Fruit fly (Drosophila melanogaster): ENCODE results near the gene CG14770.

Gene CG14770

DNA sequence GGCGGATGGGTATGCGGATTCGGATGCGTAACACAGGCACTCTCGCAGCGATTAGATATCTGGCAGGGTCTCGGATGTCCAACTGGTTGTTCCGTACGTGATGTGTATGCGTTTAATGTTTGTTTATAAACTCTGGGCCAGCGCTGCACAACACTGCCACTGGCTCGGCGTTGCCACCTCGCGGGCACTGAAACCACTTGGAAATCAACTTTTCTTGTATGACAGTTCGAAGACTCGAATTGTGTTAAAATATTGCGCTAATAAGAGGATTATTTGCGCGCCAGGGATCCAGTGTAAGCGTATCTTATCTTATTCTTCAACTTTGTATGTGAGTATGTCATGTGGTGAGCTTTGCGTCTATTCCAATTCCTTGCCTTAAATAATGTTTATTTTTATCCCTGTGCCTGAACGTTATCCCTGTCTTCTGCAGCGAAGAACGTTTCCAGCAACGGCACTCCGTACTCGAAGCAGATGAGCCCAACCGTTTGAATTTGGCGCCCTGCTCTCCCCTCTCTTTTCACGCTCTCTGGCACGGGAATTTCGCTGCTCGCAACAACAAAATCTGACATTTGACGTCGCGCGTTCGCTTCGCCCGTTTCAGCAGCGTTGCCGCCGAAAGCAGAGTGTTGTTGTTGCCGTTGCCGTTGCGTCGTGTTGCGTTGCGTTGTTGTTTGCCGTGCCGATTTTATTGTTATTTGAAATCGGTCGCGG lies 11.5 kb downstream of the CG14770 start, which contains the start of the genes CG3719 and CG32813 (continued):
- TF ChIP-seq lov (optimal IDR thresholded peaks at IDR 0.05) (no peak), lov (GFP tag; IDR thresholded peaks at IDR 0.05) (no peak), sens (GFP tag) (peak; percentile 89), bigmax (GFP tag; optimal IDR thresholded peaks at IDR 0.05) (no peak), CG5245 (GFP tag; optimal IDR thresholded peaks at IDR 0.05) (peak; percentile 26), sug (tag; optimal IDR thresholded peaks at IDR 0.05) (peak; percentile 25), sob (GFP tag; IDR thresholded peaks at IDR 0.05) (peak; percentile 57; the same call in 1 of the 2 replicates), CG16813 (GFP tag; IDR thresholded peaks at IDR 0.05; ENCODE audit: partially characterized antibody) (0 out of 3 replicates have a peak, but pooled peaks have one; percentile 28), mam (GFP tag; optimal IDR thresholded peaks at IDR 0.05) (peak; percentile 54), corto (GFP tag; optimal IDR thresholded peaks at IDR 0.05) (no peak), chm (GFP tag; IDR thresholded peaks at IDR 0.05) (peak; percentile 45; the same call in 1 of the 2 replicates), cato (GFP tag; optimal IDR thresholded peaks at IDR 0.05; ENCODE audit: borderline replicate concordance) (no peak), org-1 (GFP tag; optimal IDR thresholded peaks at IDR 0.05) (no peak), Deaf1 (tag; optimal IDR thresholded peaks at IDR 0.05) (peak; percentile 36), Antp (GFP tag; optimal IDR thresholded peaks at IDR 0.05) (peak; percentile 36), CG32767 (GFP tag; IDR thresholded peaks at IDR 0.05) (peak; percentile 61), BtbVII (GFP tag; optimal IDR thresholded peaks at IDR 0.05) (peak; percentile 2), Rfx (GFP tag; IDR thresholded peaks at IDR 0.05) (peak; percentile 60), ac (GFP tag; optimal IDR thresholded peaks at IDR 0.05) (no peak), Sry-δ (GFP tag; optimal IDR thresholded peaks at IDR 0.05) (peak; percentile 52), CG12391 (tag; optimal IDR thresholded peaks at IDR 0.05) (peak; percentile 17), CHES-1-like (GFP tag; optimal IDR thresholded peaks at IDR 0.05) (peak; percentile 32), CG17829 (tag; optimal IDR thresholded peaks at IDR 0.05) (peak; percentile 22), HLH54F (GFP tag; optimal IDR thresholded peaks at IDR 0.05) (peak; percentile 40), schlank (tag; optimal IDR thresholded peaks at IDR 0.05) (no peak), Max (GFP tag; optimal IDR thresholded peaks at IDR 0.05) (peak; percentile 5), CG7271 (tag; optimal IDR thresholded peaks at IDR 0.05) (no peak), Fer1 (GFP tag; optimal IDR thresholded peaks at IDR 0.05) (no peak), wor (GFP tag; IDR thresholded peaks at IDR 0.05) (no peak), stwl (tag; optimal IDR thresholded peaks at IDR 0.05) (peak; percentile 60), emc (GFP tag; optimal IDR thresholded peaks at IDR 0.05) (no peak), gem (tag; optimal IDR thresholded peaks at IDR 0.05) (no peak), CG1603 (tag; optimal IDR thresholded peaks at IDR 0.05) (peak; percentile 72), CG14710 (tag; optimal IDR thresholded peaks at IDR 0.05) (peak; percentile 44), Usf (GFP tag; optimal IDR thresholded peaks at IDR 0.05) (no peak), Opbp (GFP tag; IDR thresholded peaks at IDR 0.05; ENCODE audit: partially characterized antibody) (0 out of 3 replicates have a peak, but pooled peaks have one; percentile 22), repo (GFP tag; optimal IDR thresholded peaks at IDR 0.05) (no peak), CTCF (GFP tag; optimal IDR thresholded peaks at IDR 0.05) (peak; percentile 32), CG15601 (tag; optimal IDR thresholded peaks at IDR 0.05) (no peak), CG11398 (GFP tag; optimal IDR thresholded peaks at IDR 0.05) (no peak), Pdp1 (GFP tag; optimal IDR thresholded peaks at IDR 0.05) (peak; percentile 15 to 19), ems (GFP tag; optimal IDR thresholded peaks at IDR 0.05) (peak; percentile 42), CG2120 (GFP tag; optimal IDR thresholded peaks at IDR 0.05) (peak; percentile 72), yki (optimal IDR thresholded peaks at IDR 0.05) (no peak), nom (GFP tag; optimal IDR thresholded peaks at IDR 0.05) (no peak), CG5180 (GFP tag; optimal IDR thresholded peaks at IDR 0.05) (peak; percentile 89), CG32532 (GFP tag; IDR thresholded peaks at IDR 0.05) (peak; percentile 46; the same call in 1 of the 2 replicates), kay (GFP tag; optimal IDR thresholded peaks at IDR 0.05) (peak; percentile 29), CG16863 (GFP tag; optimal IDR thresholded peaks at IDR 0.05) (peak; percentile 8), CG9215 (GFP tag; IDR thresholded peaks at IDR 0.05) (peak; percentile 32; the same call in 1 of the 2 replicates), CG3995 (GFP tag; optimal IDR thresholded peaks at IDR 0.05) (peak; percentile 35)
